Fruit fly (Drosophila melanogaster) whole organism, adult: ENCODE results near the gene Bx42.
A peak's percentile ranks its signal among the peaks of the same experiment; 100 is the strongest.

ENCODE experiments used
- CG11617 ChIP-seq: fragments of 200-800 bp; sonication (Bioruptor generic); optimal IDR thresholded peaks from 2 replicates; lab custom pipeline; 2017; ENCODE audit warnings: mild to moderate bottlenecking, missing biosample characterization, missing genetic modification reagents, missing genetic modification characterization
- CG12768 ChIP-seq: fragments of 200-800 bp; sonication (Bioruptor generic); optimal IDR thresholded peaks from 2 replicates; lab custom pipeline; 2017; ENCODE audit warnings: missing biosample characterization, missing genetic modification characterization, mild to moderate bottlenecking, moderate library complexity, missing genetic modification reagents
- CG14711 ChIP-seq: fragments of 200-800 bp; sonication (Bioruptor generic); optimal IDR thresholded peaks from 2 replicates; lab custom pipeline; 2018; ENCODE audit warnings: missing biosample characterization, mild to moderate bottlenecking, missing genetic modification characterization, moderate library complexity
- CG1620 ChIP-seq: fragments of 200-800 bp; sonication (Bioruptor generic); optimal IDR thresholded peaks from 2 replicates; lab custom pipeline; 2016; ENCODE audit warnings: missing biosample characterization, missing genetic modification characterization
- CG33017 ChIP-seq: fragments of 200-800 bp; sonication (Bioruptor generic); optimal IDR thresholded peaks from 2 replicates; lab custom pipeline; 2018; ENCODE audit warnings: missing biosample characterization, mild to moderate bottlenecking, missing genetic modification characterization, moderate library complexity
- CG5204 ChIP-seq: fragments of 200-800 bp; sonication (Bioruptor generic); optimal IDR thresholded peaks from 2 replicates; lab custom pipeline; 2016; ENCODE audit warnings: missing biosample characterization, missing genetic modification characterization
- CG7045 ChIP-seq: fragments of 200-800 bp; sonication (Bioruptor generic); optimal IDR thresholded peaks from 2 replicates; lab custom pipeline; 2017; ENCODE audit warnings: missing biosample characterization, mild to moderate bottlenecking, missing genetic modification characterization
- CG7101 ChIP-seq: fragments of 200-800 bp; sonication (Bioruptor generic); optimal IDR thresholded peaks from 2 replicates; lab custom pipeline; 2018; ENCODE audit warnings: missing biosample characterization, mild to moderate bottlenecking, missing genetic modification characterization, moderate library complexity
- Clk ChIP-seq: fragments of 200-800 bp; sonication (Bioruptor generic); optimal IDR thresholded peaks from 2 replicates; lab custom pipeline; 2017; ENCODE audit warnings: missing biosample characterization, missing genetic modification characterization
- Crg-1 ChIP-seq: fragments of 200-800 bp; sonication (Bioruptor generic); optimal IDR thresholded peaks from 2 replicates; lab custom pipeline; 2016; ENCODE audit warnings: missing biosample characterization, missing genetic modification characterization
- Hr96 ChIP-seq: fragments of 200-800 bp; sonication (Bioruptor generic); optimal IDR thresholded peaks from 2 replicates; lab custom pipeline; 2016; ENCODE audit warnings: missing biosample characterization, missing genetic modification characterization
- Mnt ChIP-seq: fragments of 200-800 bp; sonication (Bioruptor generic); optimal IDR thresholded peaks from 2 replicates; lab custom pipeline; 2016; ENCODE audit warnings: missing biosample characterization, mild to moderate bottlenecking, missing genetic modification characterization
- bab1 ChIP-seq: fragments of 200-800 bp; sonication (Bioruptor generic); optimal IDR thresholded peaks from 3 replicates; lab custom pipeline; 2019; ENCODE audit warnings: missing biosample characterization, mild to moderate bottlenecking, missing genetic modification characterization, moderate library complexity
- cic ChIP-seq: fragments of 200-800 bp; sonication (Bioruptor generic); optimal IDR thresholded peaks from 2 replicates; lab custom pipeline; 2017; ENCODE audit warnings: missing biosample characterization, mild to moderate bottlenecking, missing genetic modification characterization, moderate library complexity
- cnc ChIP-seq, 2 experiments: fragments of >200 bp; optimal IDR thresholded peaks; 2 replicates each; lab custom pipeline; 2017
- kay ChIP-seq: fragments of 200-800 bp; sonication (Bioruptor generic); peaks from one replicate; lab custom pipeline; 2016; ENCODE audit warnings: missing biosample characterization, missing genetic modification characterization, borderline replicate concordance
- ovo ChIP-seq: fragments of 200-800 bp; sonication (Bioruptor generic); optimal IDR thresholded peaks from 2 replicates; lab custom pipeline; 2016; ENCODE audit warnings: missing biosample characterization, missing genetic modification characterization
- pad ChIP-seq: fragments of 200-800 bp; sonication (Bioruptor generic); optimal IDR thresholded peaks from 3 replicates; lab custom pipeline; 2017; ENCODE audit warnings: missing biosample characterization, missing genetic modification characterization, mild to moderate bottlenecking, moderate library complexity, missing genetic modification reagents
- tj ChIP-seq: fragments of 200-800 bp; sonication (Bioruptor generic); optimal IDR thresholded peaks from 3 replicates; lab custom pipeline; 2017; ENCODE audit warnings: missing biosample characterization, mild to moderate bottlenecking, missing genetic modification characterization, moderate library complexity
- toe ChIP-seq: fragments of 200-800 bp; sonication (Bioruptor generic); optimal IDR thresholded peaks from 2 replicates; lab custom pipeline; 2016; ENCODE audit warnings: missing biosample characterization, missing genetic modification characterization

Bx42 gene

DNA sequence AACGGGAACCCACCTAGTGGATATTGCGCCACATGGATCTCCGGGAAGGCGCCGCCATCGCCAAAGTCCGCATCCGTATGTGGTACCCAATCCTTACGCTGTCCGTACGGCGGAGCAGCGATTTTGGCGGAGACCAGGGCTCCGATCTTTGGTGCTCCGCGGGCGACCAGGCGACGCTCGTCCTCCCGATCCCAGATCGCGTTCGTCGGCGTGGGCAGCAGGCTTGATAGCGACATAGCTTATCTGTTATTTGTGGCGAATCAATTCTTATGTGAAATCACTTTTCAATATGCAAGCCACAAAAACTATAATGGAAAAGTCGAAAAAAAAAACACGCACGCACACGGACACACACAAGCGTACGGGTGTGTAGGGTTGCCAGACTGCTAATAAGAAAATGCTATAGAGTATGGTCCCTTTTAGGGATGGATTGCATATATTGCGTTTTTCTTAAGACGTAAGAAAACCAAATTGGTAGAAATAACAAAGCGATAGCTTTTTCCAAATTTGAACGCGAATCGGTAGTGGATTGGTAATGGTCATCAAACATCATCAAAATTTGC is at the start of gene Bx42:
Gene Bx42, minus strand, starts transcription at position 393 of the 563 bp plus-strand sequence.
- TF ChIP-seq toe (GFP tag; lab: Kevin White, UChicago) = no peak
- no peak for TF ChIP-seq CG5204
- no peak for TF ChIP-seq CG7045
- TF ChIP-seq cic (GFP tag; lab: Kevin White, UChicago) = no peak
- TF ChIP-seq pad (GFP tag; lab: Kevin White, UChicago) = no peak
- TF ChIP-seq kay = no peak
- no peak for TF ChIP-seq ovo (GFP tag; lab: Kevin White, UChicago)
- peak; percentile 23 for TF ChIP-seq Mnt (GFP tag; lab: Kevin White, UChicago)
- peak; percentile 25 for TF ChIP-seq CG1620 (GFP tag; lab: Kevin White, UChicago)
- TF ChIP-seq Clk (GFP tag; lab: Kevin White, UChicago) = no peak
- TF ChIP-seq tj (GFP tag; lab: Kevin White, UChicago) = no peak
- TF ChIP-seq CG7101 (tag; lab: Kevin White, UChicago) = no peak
- TF ChIP-seq cnc (optimal IDR thresholded peaks at IDR 0.05; lab: Kevin White, UChicago) = no peak
- TF ChIP-seq CG11617 (GFP tag; lab: Kevin White, UChicago) = peak; percentile 28
- TF ChIP-seq Crg-1 (GFP tag; lab: Kevin White, UChicago) = no peak
- TF ChIP-seq CG33017 (tag; lab: Kevin White, UChicago) = no peak
- TF ChIP-seq CG14711 (tag; lab: Kevin White, UChicago) = peak; percentile 27
- TF ChIP-seq Hr96 (GFP tag; lab: Kevin White, UChicago) = no peak
- TF ChIP-seq bab1 = peak; percentile 3

DNA sequence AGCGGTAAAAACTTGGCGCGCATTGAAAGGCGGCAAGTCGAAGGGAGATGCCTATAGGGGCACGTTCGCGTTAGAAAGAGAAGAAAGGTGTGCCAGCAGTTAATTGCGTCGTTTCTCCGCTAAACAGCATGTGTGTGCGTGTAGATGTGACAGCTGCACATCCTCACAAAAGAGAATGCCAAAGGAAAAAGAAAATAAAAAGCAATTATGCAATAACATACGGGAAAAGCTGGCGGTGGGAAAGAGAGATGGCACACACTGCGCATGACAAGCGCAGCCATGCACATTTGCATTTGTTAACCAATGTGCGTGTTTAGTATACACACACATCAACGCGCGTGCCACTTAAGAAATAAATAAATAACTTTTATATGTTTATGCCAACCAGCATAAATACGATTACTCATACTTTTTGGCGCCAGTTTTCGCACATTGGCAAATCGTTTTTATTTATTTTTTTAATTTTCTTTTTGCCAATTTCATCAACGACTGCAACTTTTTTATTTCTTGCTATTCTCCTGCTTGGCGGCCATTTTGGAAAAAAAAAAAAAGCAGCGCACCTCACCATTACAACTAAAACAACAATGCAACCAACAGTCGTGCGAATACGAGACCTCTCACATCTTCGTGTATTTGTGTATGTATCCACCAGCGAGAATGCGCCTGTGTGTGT is 49.4 kb upstream of the Bx42 start:
- TF ChIP-seq ovo (GFP tag; lab: Kevin White, UChicago) (peak; percentile 76), CG5204 (no peak), cic (GFP tag; lab: Kevin White, UChicago) (peak; percentile 58), CG12768 (GFP tag; lab: Kevin White, UChicago) (no peak), Mnt (GFP tag; lab: Kevin White, UChicago) (peak; percentile 94), CG7045 (no peak), pad (GFP tag; lab: Kevin White, UChicago) (peak; percentile 93), kay (peak; percentile 91), CG7101 (tag; lab: Kevin White, UChicago) (peak; percentile 7), Clk (GFP tag; lab: Kevin White, UChicago) (no peak), bab1 (peak; percentile 37), tj (GFP tag; lab: Kevin White, UChicago) (peak; percentile 89)

DNA sequence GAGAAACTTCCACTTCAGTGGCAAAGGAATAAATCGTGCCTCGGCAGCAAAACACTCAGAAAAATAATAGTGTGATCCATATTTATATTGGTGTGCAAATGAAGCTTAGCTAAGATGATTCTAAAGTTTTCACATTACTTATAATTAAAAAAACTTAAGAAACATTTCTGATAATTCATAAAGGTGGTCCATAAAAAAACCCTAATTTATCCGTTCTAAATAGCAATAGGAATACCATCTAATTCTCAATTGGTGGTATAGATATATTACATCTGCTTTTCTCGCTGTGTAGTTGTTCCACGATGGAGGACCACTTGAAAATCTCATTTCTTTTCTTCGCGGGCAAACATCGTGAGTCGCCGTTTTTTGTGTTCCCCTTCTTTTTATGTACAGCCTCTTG is 48.7 kb upstream of the Bx42 start:
- TF ChIP-seq CG12768 (GFP tag; lab: Kevin White, UChicago) (peak; percentile 55), ovo (GFP tag; lab: Kevin White, UChicago) (no peak), cic (GFP tag; lab: Kevin White, UChicago) (no peak), CG33017 (tag; lab: Kevin White, UChicago) (peak; percentile 45), bab1 (no peak), toe (GFP tag; lab: Kevin White, UChicago) (peak; percentile 39), tj (GFP tag; lab: Kevin White, UChicago) (no peak), kay (peak; percentile 51), CG7045 (peak; percentile 65), CG7101 (tag; lab: Kevin White, UChicago) (peak; percentile 55), CG1620 (GFP tag; lab: Kevin White, UChicago) (peak; percentile 33), pad (GFP tag; lab: Kevin White, UChicago) (no peak), Crg-1 (GFP tag; lab: Kevin White, UChicago) (no peak), CG14711 (tag; lab: Kevin White, UChicago) (peak; percentile 72), Clk (GFP tag; lab: Kevin White, UChicago) (peak; percentile 39)

DNA sequence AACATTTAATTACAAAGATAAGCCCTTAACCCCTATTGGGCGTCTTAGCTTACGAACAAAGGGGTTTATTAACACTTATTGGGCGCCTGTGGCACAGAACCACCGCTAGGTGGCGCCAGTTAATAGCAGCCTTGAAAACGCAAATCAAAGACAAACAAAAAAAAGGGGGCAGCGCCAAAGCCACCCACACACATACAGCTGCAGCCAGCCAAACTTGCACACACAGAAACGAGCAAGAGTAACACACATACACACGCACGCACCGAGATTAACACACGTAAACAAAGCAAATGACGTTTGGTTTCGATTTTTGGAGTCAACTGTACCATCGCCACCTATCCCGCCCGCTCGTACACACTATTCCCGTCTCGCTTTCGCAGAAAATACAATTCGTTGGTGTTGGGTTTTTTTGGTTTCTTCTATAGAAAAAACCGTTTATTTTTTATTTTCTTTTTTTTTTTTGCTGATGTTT is 45.8 kb upstream of the Bx42 start:
- TF ChIP-seq CG7045 (no peak), CG5204 (no peak), kay (peak; percentile 66), Hr96 (GFP tag; lab: Kevin White, UChicago) (no peak), cic (GFP tag; lab: Kevin White, UChicago) (peak; percentile 62), ovo (GFP tag; lab: Kevin White, UChicago) (peak; percentile 85), CG11617 (GFP tag; lab: Kevin White, UChicago) (peak; percentile 61), CG33017 (tag; lab: Kevin White, UChicago) (no peak), Crg-1 (GFP tag; lab: Kevin White, UChicago) (peak; percentile 52), cnc (optimal IDR thresholded peaks at IDR 0.05; lab: Kevin White, UChicago) (no peak), bab1 (peak; percentile 58), CG1620 (GFP tag; lab: Kevin White, UChicago) (peak; percentile 48), CG14711 (tag; lab: Kevin White, UChicago) (peak; percentile 50), pad (GFP tag; lab: Kevin White, UChicago) (peak; percentile 65), tj (GFP tag; lab: Kevin White, UChicago) (peak; percentile 95), Clk (GFP tag; lab: Kevin White, UChicago) (no peak), CG12768 (GFP tag; lab: Kevin White, UChicago) (no peak), toe (GFP tag; lab: Kevin White, UChicago) (no peak), CG7101 (tag; lab: Kevin White, UChicago) (peak; percentile 38), Mnt (GFP tag; lab: Kevin White, UChicago) (peak; percentile 53)

DNA sequence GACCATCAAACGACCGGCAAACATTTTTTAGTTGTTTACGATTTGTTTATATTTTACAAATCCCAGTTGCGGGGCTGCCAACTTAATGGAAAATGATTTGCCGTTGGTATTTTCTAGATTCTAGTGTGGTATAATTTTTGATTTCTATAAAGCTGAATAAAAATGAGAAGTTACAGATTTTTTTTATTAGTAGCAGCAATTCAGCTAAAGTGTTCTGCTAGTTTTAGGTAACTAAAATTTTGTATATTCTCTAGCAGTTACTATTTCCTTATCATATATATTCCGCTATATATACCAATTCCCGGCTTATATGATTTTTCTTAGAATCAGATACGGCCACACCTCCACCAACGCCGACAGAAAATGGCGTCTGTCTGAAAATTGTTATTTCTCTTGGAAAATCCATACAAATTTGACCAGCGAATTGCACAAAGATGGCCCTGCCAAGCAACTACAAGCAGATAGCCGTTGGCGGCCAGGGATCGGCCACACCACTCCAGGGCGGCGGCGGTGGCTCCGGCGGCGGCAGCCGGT is 42.7 kb upstream of the Bx42 start, which contains the start of the genes fh and Bap111:
Gene fh, minus strand, starts transcription at position 83 of the 534 bp plus-strand sequence.
Gene Bap111, plus strand, starts transcription at position 321 of the 534 bp plus-strand sequence.
- TF ChIP-seq Hr96 (GFP tag; lab: Kevin White, UChicago) (no peak), bab1 (peak; percentile 58), CG14711 (tag; lab: Kevin White, UChicago) (peak; percentile 45)
